Worm (Caenorhabditis elegans) whole organism, late embryonic: ENCODE measurements around the gene C47G2.4.

Experiments used
- C08G9.2 ChIP-seq: sonication (generic microtip); optimal IDR thresholded peaks from 2 replicates; lab custom pipeline; 2016; ENCODE audit warnings: mild to moderate bottlenecking, missing genetic modification characterization, moderate library complexity, missing compliant biosample characterization
- F13H6.1 ChIP-seq: sonication (generic microtip); optimal IDR thresholded peaks from 2 replicates; lab custom pipeline; 2016; ENCODE audit warnings: missing genetic modification characterization, missing compliant biosample characterization
- ceh-19 ChIP-seq: fragments of 200-800 bp; sonication (Bioruptor generic); optimal IDR thresholded peaks from 2 replicates; lab custom pipeline; 2018; ENCODE audit warnings: mild to moderate bottlenecking, missing genetic modification characterization, missing compliant biosample characterization
- ceh-22 ChIP-seq: sonication (generic microtip); optimal IDR thresholded peaks from 2 replicates; lab custom pipeline; 2017; ENCODE audit warnings: missing biosample characterization, missing genetic modification characterization
- ceh-48 ChIP-seq: sonication (generic microtip); optimal IDR thresholded peaks from 2 replicates; lab custom pipeline; 2016; ENCODE audit warnings: missing genetic modification characterization, inconsistent platforms, missing compliant biosample characterization
- ceh-9 ChIP-seq: sonication (generic microtip); optimal IDR thresholded peaks from 2 replicates; lab custom pipeline; 2016; ENCODE audit warnings: mild to moderate bottlenecking, missing genetic modification characterization, inconsistent platforms, missing compliant biosample characterization
- ets-4 ChIP-seq: sonication (generic microtip); optimal IDR thresholded peaks from 2 replicates; lab custom pipeline; 2016; ENCODE audit warnings: missing genetic modification characterization, missing compliant biosample characterization
- hlh-6 ChIP-seq: sonication (generic microtip); optimal IDR thresholded peaks from 2 replicates; lab custom pipeline; 2016; ENCODE audit warnings: missing genotype, missing genetic modification characterization, missing compliant biosample characterization
- mec-3 ChIP-seq: sonication (generic microtip); optimal IDR thresholded peaks from 2 replicates; lab custom pipeline; 2016; ENCODE audit warnings: borderline replicate concordance, missing genetic modification characterization, missing compliant biosample characterization
- nhr-232 ChIP-seq: sonication (generic microtip); optimal IDR thresholded peaks from 2 replicates; lab custom pipeline; 2016; ENCODE audit warnings: missing genetic modification characterization, missing compliant biosample characterization
- npax-4 ChIP-seq: sonication (generic microtip); optimal IDR thresholded peaks from 2 replicates; lab custom pipeline; 2016; ENCODE audit warnings: missing genetic modification characterization, missing compliant biosample characterization
- pax-1 ChIP-seq: fragments of 150-350 bp; optimal IDR thresholded peaks from 2 replicates; lab custom pipeline; 2014; ENCODE audit warnings: missing biosample characterization, missing genetic modification characterization
- pqm-1 ChIP-seq: sonication (generic microtip); optimal IDR thresholded peaks from 2 replicates; lab custom pipeline; 2016; ENCODE audit warnings: missing genetic modification characterization, missing compliant biosample characterization
- ref-2 ChIP-seq: sonication (generic microtip); optimal IDR thresholded peaks from 2 replicates; lab custom pipeline; 2016; ENCODE audit warnings: missing genetic modification characterization, missing compliant biosample characterization
- sdc-2 ChIP-seq: sonication (generic microtip); optimal IDR thresholded peaks from 2 replicates; lab custom pipeline; 2016; ENCODE audit warnings: missing genotype, missing genetic modification characterization, missing compliant biosample characterization
- tbx-2 ChIP-seq: sonication (generic microtip); optimal IDR thresholded peaks from 2 replicates; lab custom pipeline; 2016; ENCODE audit warnings: missing genetic modification characterization, missing compliant biosample characterization
- ttx-3 ChIP-seq: sonication (generic microtip); optimal IDR thresholded peaks from 2 replicates; lab custom pipeline; 2016; ENCODE audit warnings: missing genetic modification reagents, missing genetic modification characterization, missing compliant biosample characterization
- unc-86 ChIP-seq: sonication (generic microtip); optimal IDR thresholded peaks from 2 replicates; lab custom pipeline; 2016; ENCODE audit warnings: missing genetic modification characterization, missing compliant biosample characterization
- ztf-16 ChIP-seq: sonication (generic microtip); optimal IDR thresholded peaks from 2 replicates; lab custom pipeline; 2017; ENCODE audit warnings: missing genetic modification characterization, missing compliant biosample characterization

C47G2.4 gene

DNA sequence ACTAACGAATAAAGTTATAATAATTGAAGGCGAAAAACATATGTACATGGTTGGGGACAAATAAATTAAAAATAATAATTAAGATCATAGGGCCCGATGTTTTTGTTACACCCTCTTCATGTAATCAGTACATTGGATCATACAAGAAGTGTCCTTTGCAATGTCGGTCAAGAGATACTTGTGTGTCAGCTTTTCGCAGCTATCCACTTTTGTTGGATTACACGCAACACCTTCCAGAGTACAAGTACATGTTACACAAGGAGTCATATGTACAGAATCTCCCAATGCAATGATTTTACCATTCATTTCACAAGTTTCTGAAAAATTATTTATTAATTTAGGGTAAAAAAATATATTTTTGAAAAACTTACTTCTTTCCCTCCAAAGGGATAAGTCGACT is 52.4 kb downstream of the C47G2.4 start:
- no peak for TF ChIP-seq sdc-2 (tag; lab: Kevin White, UChicago)
- TF ChIP-seq ceh-9 (tag; lab: Kevin White, UChicago), result no peak
- no peak for TF ChIP-seq pax-1 (tag; lab: Kevin White, UChicago)
- TF ChIP-seq ceh-22, result no peak
- no peak for TF ChIP-seq hlh-6 (tag; lab: Kevin White, UChicago)
- no peak for TF ChIP-seq ets-4
- no peak for TF ChIP-seq mec-3 (tag; lab: Kevin White, UChicago)
- TF ChIP-seq ztf-16 (tag; lab: Kevin White, UChicago), result no peak
- no peak for TF ChIP-seq unc-86 (tag; lab: Kevin White, UChicago)
- TF ChIP-seq ceh-19 (GFP tag; lab: Kevin White, UChicago), result no peak
- no peak for TF ChIP-seq ceh-48 (tag; lab: Kevin White, UChicago)
- TF ChIP-seq C08G9.2 (tag; lab: Kevin White, UChicago), result no peak
- no peak for TF ChIP-seq F13H6.1 (tag; lab: Kevin White, UChicago)
- TF ChIP-seq ttx-3 (tag; lab: Kevin White, UChicago), result no peak
- TF ChIP-seq ref-2 (tag; lab: Kevin White, UChicago), result no peak
- TF ChIP-seq npax-4 (tag; lab: Kevin White, UChicago), result no peak
- no peak for TF ChIP-seq tbx-2 (tag; lab: Kevin White, UChicago)
- TF ChIP-seq pqm-1 (tag; lab: Kevin White, UChicago), result no peak
- no peak for TF ChIP-seq nhr-232 (tag; lab: Kevin White, UChicago)
